Fruit fly (Drosophila melanogaster): ENCODE data around the gene CG9147.

The CG9147 gene

DNA sequence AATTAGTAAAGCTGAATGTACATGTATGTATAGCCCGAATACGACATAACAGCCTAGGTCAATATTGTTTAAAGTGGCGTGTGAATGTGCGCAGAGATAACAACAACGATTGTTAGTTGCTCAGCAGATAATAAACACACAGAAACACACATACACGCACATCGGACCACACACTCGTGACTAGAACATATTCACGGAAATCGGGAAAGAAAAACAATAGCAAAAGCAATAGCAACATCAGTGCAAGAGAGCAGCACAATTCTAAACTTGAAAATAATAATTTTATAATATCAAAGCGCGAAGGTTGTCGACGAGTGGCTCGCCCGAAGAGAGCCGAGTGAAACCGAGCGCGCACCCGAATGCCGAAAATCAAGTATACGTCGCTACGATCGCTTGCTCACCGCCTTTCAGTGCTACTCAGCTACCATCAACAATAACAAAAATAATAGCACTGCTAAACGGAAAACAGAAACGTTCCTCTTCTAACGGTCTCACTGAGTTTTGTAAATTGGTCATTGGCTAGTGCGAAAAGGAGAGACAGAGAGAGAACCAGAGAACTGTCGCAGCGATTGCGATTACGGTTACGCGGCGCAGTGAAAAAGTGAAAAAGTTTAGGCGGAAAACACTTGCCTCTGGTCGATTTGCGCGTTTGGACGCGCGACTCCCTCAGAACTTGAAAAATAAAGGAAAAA, 17.3 kb downstream of the CG9147 start (continued):
- TF ChIP-seq tx (GFP tag; optimal IDR thresholded peaks at IDR 0.05), result no peak
- TF ChIP-seq dysf (GFP tag; IDR thresholded peaks at IDR 0.05), result no peak
- no peak for TF ChIP-seq Nf-YA (GFP tag; IDR thresholded peaks at IDR 0.05)
- TF ChIP-seq CG14667 (GFP tag; IDR thresholded peaks at IDR 0.05), result no peak
- no peak for TF ChIP-seq dmrt99B (tag; optimal IDR thresholded peaks at IDR 0.05)
- no peak for TF ChIP-seq Taf1 (GFP tag; IDR thresholded peaks at IDR 0.05)
- peak; percentile 95 for TF ChIP-seq CG10543 (GFP tag; optimal IDR thresholded peaks at IDR 0.05)
- no peak for TF ChIP-seq CG12744 (GFP tag; optimal IDR thresholded peaks at IDR 0.05)
- peak; percentile 98 for TF ChIP-seq mirr (GFP tag; optimal IDR thresholded peaks at IDR 0.05)
- TF ChIP-seq CG30403 (GFP tag; optimal IDR thresholded peaks at IDR 0.05), result no peak
- no peak for TF ChIP-seq fd102C (GFP tag; optimal IDR thresholded peaks at IDR 0.05)
- no peak for TF ChIP-seq CG1792 (GFP tag; optimal IDR thresholded peaks at IDR 0.05)
- TF ChIP-seq Trl (optimal IDR thresholded peaks at IDR 0.05), result peak; percentile 10 to 87
- TF ChIP-seq Trl (GFP tag; optimal IDR thresholded peaks at IDR 0.05), result no peak
- TF ChIP-seq Fer3 (tag; optimal IDR thresholded peaks at IDR 0.05), result peak; percentile 45
- TF ChIP-seq pros (GFP tag; optimal IDR thresholded peaks at IDR 0.05), result no peak
- no peak for TF ChIP-seq Gsc (GFP tag; IDR thresholded peaks at IDR 0.05)
- no peak for TF ChIP-seq NK7.1 (GFP tag; optimal IDR thresholded peaks at IDR 0.05)
- TF ChIP-seq CG12659 (GFP tag; optimal IDR thresholded peaks at IDR 0.05), result peak; percentile 22
- peak; percentile 59 for TF ChIP-seq grn (GFP tag; optimal IDR thresholded peaks at IDR 0.05)
- no peak; the same call in 1 of the 2 replicates for TF ChIP-seq GATAe (GFP tag; conservative IDR thresholded peaks at IDR 0.05)
- TF ChIP-seq CG18599 (GFP tag; optimal IDR thresholded peaks at IDR 0.05), result peak; percentile 25
- TF ChIP-seq CG8089 (GFP tag; optimal IDR thresholded peaks at IDR 0.05), result no peak
- TF ChIP-seq CG9797 (GFP tag; optimal IDR thresholded peaks at IDR 0.05), result no peak
- TF ChIP-seq CG4707 (GFP tag; optimal IDR thresholded peaks at IDR 0.05), result no peak
- no peak for TF ChIP-seq CG12299 (tag; optimal IDR thresholded peaks at IDR 0.05)
- no peak for TF ChIP-seq Sry-δ (GFP tag; optimal IDR thresholded peaks at IDR 0.05)
- no peak for TF ChIP-seq Ets97D (GFP tag; optimal IDR thresholded peaks at IDR 0.05)
- no peak for TF ChIP-seq oc (tag; optimal IDR thresholded peaks at IDR 0.05)
- TF ChIP-seq bigmax (GFP tag; optimal IDR thresholded peaks at IDR 0.05), result no peak
- peak; percentile 35 for TF ChIP-seq Sox100B (GFP tag; optimal IDR thresholded peaks at IDR 0.05)
- TF ChIP-seq so (GFP tag; IDR thresholded peaks at IDR 0.05), result no peak
- no peak for TF ChIP-seq CG9817 (tag; optimal IDR thresholded peaks at IDR 0.05)
- no peak for TF ChIP-seq CG30020 (tag; optimal IDR thresholded peaks at IDR 0.05)
- TF ChIP-seq dan (GFP tag; IDR thresholded peaks at IDR 0.05), result no peak
- peak in 1 of 2 experiments; percentile 88 for TF ChIP-seq eve (GFP tag; optimal IDR thresholded peaks at IDR 0.05)
- no peak for TF ChIP-seq dpn (GFP tag; optimal IDR thresholded peaks at IDR 0.05)
- no peak for TF ChIP-seq CG5245 (GFP tag; optimal IDR thresholded peaks at IDR 0.05)
- TF ChIP-seq sima (GFP tag; optimal IDR thresholded peaks at IDR 0.05), result no peak
- TF ChIP-seq tgo (GFP tag; IDR thresholded peaks at IDR 0.05), result no peak
- no peak for TF ChIP-seq Kr (GFP tag; optimal IDR thresholded peaks at IDR 0.05)
- TF ChIP-seq ci (GFP tag; IDR thresholded peaks at IDR 0.05), result peak; percentile 31; the same call in 1 of the 3 replicates
- peak; percentile 15 for TF ChIP-seq unpg (GFP tag; optimal IDR thresholded peaks at IDR 0.05)
- TF ChIP-seq CG10366 (GFP tag; IDR thresholded peaks at IDR 0.05), result no peak
- peak; percentile 58 for TF ChIP-seq corto (GFP tag; optimal IDR thresholded peaks at IDR 0.05)
- no peak for TF ChIP-seq cato (GFP tag; optimal IDR thresholded peaks at IDR 0.05; ENCODE audit: borderline replicate concordance)
- no peak for TF ChIP-seq prd (optimal IDR thresholded peaks at IDR 0.05)
- TF ChIP-seq prd (GFP tag; IDR thresholded peaks at IDR 0.05), result no peak
- TF ChIP-seq hb (GFP tag; IDR thresholded peaks at IDR 0.05; ENCODE audit: partially characterized antibody), result no peak
- peak; percentile 95 for TF ChIP-seq CG34376 (GFP tag; optimal IDR thresholded peaks at IDR 0.05)

Data from whole organism, embryonic.